Worm (Caenorhabditis elegans) whole organism, L3 larva: ENCODE results near the gene eak-3.
A peak's percentile ranks its signal among the peaks of the same experiment; 100 is the strongest.

Experiments used
- daf-12 ChIP-seq: fragments of 150-350 bp; optimal IDR thresholded peaks from 2 replicates; lab custom pipeline; 2014; ENCODE audit warnings: missing biosample characterization, missing genetic modification reagents, missing genetic modification characterization
- egl-27 ChIP-seq: sonication (generic microtip); optimal IDR thresholded peaks from 4 replicates; lab custom pipeline; 2017; ENCODE audit warnings: missing biosample characterization, missing genetic modification reagents, missing genetic modification characterization
- elt-2 ChIP-seq: sonication (generic microtip); optimal IDR thresholded peaks from 2 replicates; lab custom pipeline; 2016; ENCODE audit warnings: missing genetic modification reagents, mild to moderate bottlenecking, missing genetic modification characterization, missing compliant biosample characterization
- lin-39 ChIP-seq: fragments of 150-350 bp; optimal IDR thresholded peaks from 2 replicates; lab custom pipeline; 2018; ENCODE audit warnings: missing biosample characterization, missing genetic modification reagents, missing genetic modification characterization
- nhr-237 ChIP-seq: fragments of 150-350 bp; optimal IDR thresholded peaks from 2 replicates; lab custom pipeline; 2014; ENCODE audit warnings: missing biosample characterization, missing genetic modification characterization
- nhr-28 ChIP-seq: fragments of 150-350 bp; optimal IDR thresholded peaks from 2 replicates; lab custom pipeline; 2014; ENCODE audit warnings: missing biosample characterization, missing genetic modification characterization
- tbx-2 ChIP-seq: sonication (generic microtip); optimal IDR thresholded peaks from 2 replicates; lab custom pipeline; 2016; ENCODE audit warnings: mild to moderate bottlenecking, missing genetic modification characterization, missing compliant biosample characterization
- unc-39 ChIP-seq: sonication (generic microtip); optimal IDR thresholded peaks from 4 replicates; lab custom pipeline; 2017; ENCODE audit warnings: missing biosample characterization, missing genetic modification characterization
- ztf-11 ChIP-seq: fragments of 150-350 bp; optimal IDR thresholded peaks from 2 replicates; lab custom pipeline; 2014; ENCODE audit warnings: missing biosample characterization, missing genetic modification characterization
- ztf-4 ChIP-seq: fragments of 150-350 bp; optimal IDR thresholded peaks from 2 replicates; lab custom pipeline; 2014; ENCODE audit warnings: missing biosample characterization, missing genetic modification characterization

DNA sequence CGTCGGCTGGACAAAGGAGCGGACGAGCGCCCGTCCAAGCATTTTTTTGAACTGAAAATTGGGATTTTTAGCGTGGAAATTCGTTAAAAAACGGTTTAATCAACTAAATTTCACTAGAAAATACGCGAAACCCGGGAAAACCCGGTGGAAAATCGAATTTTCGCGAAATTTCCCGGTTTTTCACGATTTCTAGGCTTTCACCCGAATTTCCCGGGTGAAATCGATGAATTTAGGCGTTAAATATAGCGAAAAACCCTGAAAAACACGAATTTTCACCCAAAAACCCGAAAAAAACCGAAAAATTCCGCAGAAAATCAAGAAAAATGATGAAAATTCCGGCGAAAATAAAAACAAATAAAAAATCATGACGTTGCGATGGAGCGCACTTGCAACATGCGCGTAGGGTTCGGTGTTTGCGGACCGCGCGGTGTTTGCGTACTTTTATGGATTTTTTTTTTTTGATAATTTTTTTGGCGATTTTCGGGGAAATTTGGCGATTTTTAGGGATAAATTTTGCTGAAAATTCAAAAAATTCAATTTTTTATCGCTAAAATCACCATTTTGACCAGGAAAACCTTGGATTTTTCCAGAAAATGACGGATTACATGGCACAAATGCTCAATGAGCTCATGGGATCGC is 25.7 kb upstream of the eak-3 start, which contains the start of the genes mrpl-45 and Y119D3B.12:
- TF ChIP-seq unc-39 (tag; lab: Kevin White, UChicago) (no peak), nhr-28 (tag; lab: Kevin White, UChicago) (no peak), ztf-4 (tag; lab: Kevin White, UChicago) (no peak), daf-12 (no peak), elt-2 (tag; lab: Kevin White, UChicago) (peak; percentile 22), lin-39 (tag; lab: Kevin White, UChicago) (peak; percentile 73), tbx-2 (tag; lab: Kevin White, UChicago) (peak; percentile 39), nhr-237 (tag; lab: Kevin White, UChicago) (no peak), egl-27 (tag; lab: Kevin White, UChicago) (no peak), ztf-11 (no peak)
